Fruit fly (Drosophila melanogaster): ENCODE data around the gene CG33969.

dm6 chr3L:20385969-20386370 lies 7.4 kb downstream of the CG33969 start:
- TF ChIP-seq kay (GFP tag; ENCODE audit: borderline replicate concordance) = no peak
- no peak for TF ChIP-seq CG14711 (tag; optimal IDR thresholded peaks at IDR 0.05)
- TF ChIP-seq CG33017 (tag; optimal IDR thresholded peaks at IDR 0.05) = no peak
- peak; percentile 11 for TF ChIP-seq tj (GFP tag; optimal IDR thresholded peaks at IDR 0.05)
- TF ChIP-seq CG12768 (GFP tag; optimal IDR thresholded peaks at IDR 0.05) = peak; percentile 57
- TF ChIP-seq cic (GFP tag; optimal IDR thresholded peaks at IDR 0.05) = peak; percentile 91
- peak; percentile 30 for TF ChIP-seq ovo (GFP tag; optimal IDR thresholded peaks at IDR 0.05)
- peak; percentile 93 for TF ChIP-seq pad (GFP tag; optimal IDR thresholded peaks at IDR 0.05)
- TF ChIP-seq CG11617 (GFP tag; optimal IDR thresholded peaks at IDR 0.05) = no peak
- TF ChIP-seq CG1620 (GFP tag; optimal IDR thresholded peaks at IDR 0.05) = no peak
- TF ChIP-seq toe (GFP tag; optimal IDR thresholded peaks at IDR 0.05) = no peak
- TF ChIP-seq bab1 (GFP tag; optimal IDR thresholded peaks at IDR 0.05) = no peak
- TF ChIP-seq Clk (GFP tag; optimal IDR thresholded peaks at IDR 0.05) = peak; percentile 3
